Worm (Caenorhabditis elegans) whole organism, L3 larva: ENCODE data around the gene Y44A6D.7.

ENCODE experiments used
- R02D3.7 ChIP-seq: fragments of 150-350 bp; optimal IDR thresholded peaks from 2 replicates; lab custom pipeline; 2014; ENCODE audit warnings: missing biosample characterization, missing genetic modification characterization
- ZK546.5 ChIP-seq: sonication (generic microtip); optimal IDR thresholded peaks from 2 replicates; lab custom pipeline; 2017; ENCODE audit warnings: missing biosample characterization, missing genetic modification characterization
- aly-2 ChIP-seq: fragments of 150-350 bp; optimal IDR thresholded peaks from 2 replicates; lab custom pipeline; 2014; ENCODE audit warnings: missing biosample characterization, missing genetic modification characterization
- ama-1 ChIP-seq: fragments of 150-350 bp; optimal IDR thresholded peaks from 2 replicates; lab custom pipeline; 2018
- ceh-16 ChIP-seq: sonication (generic microtip); optimal IDR thresholded peaks from 2 replicates; lab custom pipeline; 2017; ENCODE audit warnings: missing biosample characterization, missing genetic modification characterization
- ceh-28 ChIP-seq: fragments of 150-350 bp; optimal IDR thresholded peaks from 2 replicates; lab custom pipeline; 2014; ENCODE audit warnings: missing biosample characterization, missing genetic modification reagents, missing genetic modification characterization
- ceh-82 ChIP-seq: fragments of 150-350 bp; optimal IDR thresholded peaks from 2 replicates; lab custom pipeline; 2014; ENCODE audit warnings: missing biosample characterization, missing genetic modification characterization
- ceh-9 ChIP-seq: sonication (generic microtip); optimal IDR thresholded peaks from 2 replicates; lab custom pipeline; 2018; ENCODE audit warnings: missing biosample characterization, missing genetic modification characterization
- daf-12 ChIP-seq: fragments of 150-350 bp; optimal IDR thresholded peaks from 2 replicates; lab custom pipeline; 2014; ENCODE audit warnings: missing biosample characterization, missing genetic modification reagents, missing genetic modification characterization
- egl-27 ChIP-seq: sonication (generic microtip); optimal IDR thresholded peaks from 4 replicates; lab custom pipeline; 2017; ENCODE audit warnings: missing biosample characterization, missing genetic modification reagents, missing genetic modification characterization
- egl-5 ChIP-seq: fragments of 150-350 bp; optimal IDR thresholded peaks from 2 replicates; lab custom pipeline; 2017; ENCODE audit warnings: missing biosample characterization, missing genetic modification reagents, missing genetic modification characterization, inconsistent platforms
- elt-1 ChIP-seq: fragments of 150-350 bp; optimal IDR thresholded peaks from 2 replicates; lab custom pipeline; 2014; ENCODE audit warnings: missing biosample characterization, missing genetic modification characterization
- elt-2 ChIP-seq: sonication (generic microtip); optimal IDR thresholded peaks from 2 replicates; lab custom pipeline; 2016; ENCODE audit warnings: missing genetic modification reagents, mild to moderate bottlenecking, missing genetic modification characterization, missing compliant biosample characterization
- elt-3 ChIP-seq, 3 experiments: fragments of 150-350 bp in 1 of 3; sonication (generic microtip) in 2 of 3; optimal IDR thresholded peaks; 2 replicates in 2 of 3; 4 replicates in 1 of 3; lab custom pipeline; 2014 to 2017; ENCODE audit warnings: missing biosample characterization in 3 of 3, missing genetic modification characterization in 3 of 3
- eor-1 ChIP-seq, 2 experiments: fragments of 150-350 bp; optimal IDR thresholded peaks; 2 replicates each; lab custom pipeline; 2014 to 2018; ENCODE audit warnings: missing biosample characterization in 2 of 2, missing genetic modification characterization in 2 of 2
- fkh-10 ChIP-seq: sonication (generic microtip); optimal IDR thresholded peaks from 2 replicates; lab custom pipeline; 2017; ENCODE audit warnings: missing biosample characterization, missing genetic modification reagents, missing genetic modification characterization
- fkh-2 ChIP-seq: fragments of 150-350 bp; optimal IDR thresholded peaks from 2 replicates; lab custom pipeline; 2014; ENCODE audit warnings: missing biosample characterization, missing genetic modification reagents, missing genetic modification characterization
- fos-1 ChIP-seq: fragments of 150-350 bp; optimal IDR thresholded peaks from 2 replicates; lab custom pipeline; 2014; ENCODE audit warnings: missing biosample characterization, missing genetic modification characterization
- hmg-11 ChIP-seq: sonication (generic microtip); optimal IDR thresholded peaks from 2 replicates; lab custom pipeline; 2016; ENCODE audit warnings: missing genetic modification characterization, missing compliant biosample characterization
- jun-1 ChIP-seq: fragments of 150-350 bp; optimal IDR thresholded peaks from 2 replicates; lab custom pipeline; 2014; ENCODE audit warnings: missing biosample characterization, missing genetic modification reagents, missing genetic modification characterization
- lin-15B ChIP-seq: fragments of 150-350 bp; optimal IDR thresholded peaks from 2 replicates; lab custom pipeline; 2014; ENCODE audit warnings: missing biosample characterization, missing genetic modification characterization
- lin-39 ChIP-seq: fragments of 150-350 bp; optimal IDR thresholded peaks from 2 replicates; lab custom pipeline; 2018; ENCODE audit warnings: missing biosample characterization, missing genetic modification reagents, missing genetic modification characterization
- lsy-12 ChIP-seq: sonication (generic microtip); optimal IDR thresholded peaks from 2 replicates; lab custom pipeline; 2016; ENCODE audit warnings: mild to moderate bottlenecking, missing genetic modification characterization, missing compliant biosample characterization
- mdl-1 ChIP-seq: fragments of 150-350 bp; optimal IDR thresholded peaks from 2 replicates; lab custom pipeline; 2014; ENCODE audit warnings: missing biosample characterization, missing genetic modification characterization
- mml-1 ChIP-seq: fragments of 150-350 bp; sonication (generic microtip); optimal IDR thresholded peaks from 3 replicates; lab custom pipeline; 2014; ENCODE audit warnings: missing biosample characterization, missing genetic modification characterization
- nfya-1 ChIP-seq: sonication (generic microtip); optimal IDR thresholded peaks from 2 replicates; lab custom pipeline; 2017; ENCODE audit warnings: missing genetic modification characterization, mild to moderate bottlenecking, missing compliant biosample characterization, antibody characterized with exemption, moderate library complexity; ENCODE audit not compliant: insufficient read depth
- nhr-11 ChIP-seq: fragments of 150-350 bp; optimal IDR thresholded peaks from 2 replicates; lab custom pipeline; 2014; ENCODE audit warnings: missing biosample characterization, missing genetic modification characterization
- nhr-12 ChIP-seq: fragments of 150-350 bp; optimal IDR thresholded peaks from 2 replicates; lab custom pipeline; 2014; ENCODE audit warnings: missing biosample characterization, missing genetic modification characterization
- nhr-23 ChIP-seq: fragments of 150-350 bp; optimal IDR thresholded peaks from 2 replicates; lab custom pipeline; 2014; ENCODE audit warnings: missing biosample characterization, missing genetic modification reagents, missing genetic modification characterization
- nhr-237 ChIP-seq: fragments of 150-350 bp; optimal IDR thresholded peaks from 2 replicates; lab custom pipeline; 2014; ENCODE audit warnings: missing biosample characterization, missing genetic modification characterization
- nhr-25 ChIP-seq: sonication (generic microtip); optimal IDR thresholded peaks from 2 replicates; lab custom pipeline; 2017; ENCODE audit warnings: missing biosample characterization, missing genetic modification characterization
- nhr-28 ChIP-seq: fragments of 150-350 bp; optimal IDR thresholded peaks from 2 replicates; lab custom pipeline; 2014; ENCODE audit warnings: missing biosample characterization, missing genetic modification characterization
- nhr-43 ChIP-seq: sonication (generic microtip); optimal IDR thresholded peaks from 2 replicates; lab custom pipeline; 2016; ENCODE audit warnings: mild to moderate bottlenecking, missing genetic modification characterization, missing compliant biosample characterization; ENCODE audit not compliant: poor library complexity, severe bottlenecking
- nhr-67 ChIP-seq: fragments of 150-350 bp; optimal IDR thresholded peaks from 2 replicates; lab custom pipeline; 2014; ENCODE audit warnings: missing biosample characterization, missing genetic modification characterization
- nhr-76 ChIP-seq: fragments of 150-350 bp; sonication (generic microtip); optimal IDR thresholded peaks from 5 replicates; lab custom pipeline; 2014; ENCODE audit warnings: missing biosample characterization, missing genetic modification characterization
- nhr-77 ChIP-seq: fragments of 150-350 bp; optimal IDR thresholded peaks from 2 replicates; lab custom pipeline; 2014; ENCODE audit warnings: missing biosample characterization, missing genetic modification characterization
- pha-4 ChIP-seq: fragments of 150-350 bp; optimal IDR thresholded peaks from 2 replicates; lab custom pipeline; 2014; ENCODE audit warnings: missing biosample characterization, missing genetic modification reagents, missing genetic modification characterization
- pqm-1 ChIP-seq: fragments of 150-350 bp; optimal IDR thresholded peaks from 2 replicates; lab custom pipeline; 2017; ENCODE audit warnings: missing biosample characterization, missing genetic modification characterization, inconsistent platforms
- sea-2 ChIP-seq: fragments of 150-350 bp; sonication (generic microtip); optimal IDR thresholded peaks from 4 replicates; lab custom pipeline; 2014; ENCODE audit warnings: missing biosample characterization, missing genetic modification reagents, missing genetic modification characterization
- skn-1 ChIP-seq: fragments of 150-350 bp; optimal IDR thresholded peaks from 2 replicates; lab custom pipeline; 2014; ENCODE audit warnings: missing biosample characterization, missing genetic modification characterization
- snpc-4 ChIP-seq: fragments of 150-350 bp; optimal IDR thresholded peaks from 2 replicates; lab custom pipeline; 2014; ENCODE audit warnings: missing biosample characterization, missing genetic modification characterization
- tbx-2 ChIP-seq: sonication (generic microtip); optimal IDR thresholded peaks from 2 replicates; lab custom pipeline; 2016; ENCODE audit warnings: mild to moderate bottlenecking, missing genetic modification characterization, missing compliant biosample characterization
- unc-39 ChIP-seq: sonication (generic microtip); optimal IDR thresholded peaks from 4 replicates; lab custom pipeline; 2017; ENCODE audit warnings: missing biosample characterization, missing genetic modification characterization
- unc-62 ChIP-seq: fragments of 150-350 bp; sonication (generic microtip); optimal IDR thresholded peaks from 4 replicates; lab custom pipeline; 2014; ENCODE audit warnings: missing biosample characterization, missing genetic modification reagents, missing genetic modification characterization
- zag-1 ChIP-seq: fragments of 150-350 bp; optimal IDR thresholded peaks from 2 replicates; lab custom pipeline; 2014; ENCODE audit warnings: missing biosample characterization, missing genetic modification characterization
- ztf-11 ChIP-seq: fragments of 150-350 bp; optimal IDR thresholded peaks from 2 replicates; lab custom pipeline; 2014; ENCODE audit warnings: missing biosample characterization, missing genetic modification characterization
- ztf-4 ChIP-seq: fragments of 150-350 bp; optimal IDR thresholded peaks from 2 replicates; lab custom pipeline; 2014; ENCODE audit warnings: missing biosample characterization, missing genetic modification characterization

Y44A6D.7 gene

DNA sequence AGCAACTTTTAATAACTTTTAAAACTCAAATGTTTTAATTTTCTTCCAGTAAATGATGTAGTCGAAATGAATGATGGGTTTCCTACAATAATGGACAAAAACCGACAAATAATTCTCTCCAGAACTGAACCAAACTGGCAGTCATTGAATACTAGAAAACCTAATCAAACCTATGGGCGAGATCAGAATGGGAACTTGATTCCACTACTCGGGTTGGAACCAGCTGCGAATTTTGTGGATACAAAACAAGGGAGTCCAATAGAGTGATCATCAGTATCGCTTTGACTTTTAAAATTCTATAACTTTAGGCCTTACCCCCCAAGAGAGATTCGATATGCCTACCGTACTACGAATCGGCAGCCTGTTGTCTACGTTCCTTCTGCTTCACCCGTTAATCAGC, 12.1 kb downstream of the Y44A6D.7 start:
- TF ChIP-seq R02D3.7 (tag; lab: Kevin White, UChicago) (no peak), pha-4 (tag; lab: Kevin White, UChicago) (no peak), jun-1 (tag; lab: Kevin White, UChicago) (no peak), lin-15B (tag; lab: Kevin White, UChicago) (no peak), ceh-28 (tag; lab: Kevin White, UChicago) (no peak), ZK546.5 (no peak), ztf-11 (tag; lab: Kevin White, UChicago) (no peak), snpc-4 (tag; lab: Kevin White, UChicago) (no peak), egl-27 (tag; lab: Kevin White, UChicago) (no peak), unc-39 (tag; lab: Kevin White, UChicago) (no peak), pqm-1 (tag; lab: Kevin White, UChicago) (no peak), lsy-12 (tag; lab: Kevin White, UChicago) (no peak), fkh-2 (no peak), nhr-25 (tag; lab: Kevin White, UChicago) (no peak), elt-2 (no peak), nhr-76 (no peak), nhr-67 (tag; lab: Kevin White, UChicago) (no peak), zag-1 (tag; lab: Kevin White, UChicago) (no peak), nhr-28 (no peak)

DNA sequence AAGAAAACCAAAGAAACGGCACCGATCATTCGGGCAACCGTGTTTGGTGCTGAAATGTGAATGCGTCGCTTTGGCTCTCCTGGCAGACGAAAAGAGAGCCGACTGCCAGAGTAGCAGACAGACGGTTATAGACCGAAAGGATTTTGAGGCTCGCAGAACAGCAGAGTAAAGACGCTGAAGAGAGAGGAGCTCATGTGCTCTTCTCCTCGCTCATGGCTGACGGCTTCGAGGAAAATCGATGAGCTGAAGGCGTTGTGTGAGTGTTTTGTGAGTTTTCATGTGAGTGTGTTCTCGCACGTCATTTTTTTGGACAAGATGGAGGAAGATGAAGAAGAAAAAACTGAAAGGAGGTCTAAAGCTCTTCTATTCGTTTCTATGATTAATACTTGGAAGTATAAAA, 14.3 kb downstream of the Y44A6D.7 start, which contains the start of gene sbt-1:
TSS of gene sbt-1 (minus strand) at position 62 of the 400 bp plus-strand sequence.
- TF ChIP-seq ztf-4 (no peak), nhr-28 (no peak), pqm-1 (tag; lab: Kevin White, UChicago) (peak; percentile 65), elt-1 (peak; percentile 45), zag-1 (tag; lab: Kevin White, UChicago) (no peak), fkh-2 (no peak), nhr-25 (tag; lab: Kevin White, UChicago) (no peak), lin-15B (tag; lab: Kevin White, UChicago) (peak; percentile 34), egl-27 (tag; lab: Kevin White, UChicago) (no peak), tbx-2 (tag; lab: Kevin White, UChicago) (peak; percentile 35), lsy-12 (tag; lab: Kevin White, UChicago) (no peak), nfya-1 (tag; lab: Kevin White, UChicago) (peak; percentile 83), egl-5 (tag; lab: Kevin White, UChicago) (no peak), elt-3 (tag; optimal IDR thresholded peaks at IDR 0.05; lab: Kevin White, UChicago) (no peak), ama-1 (no peak), mml-1 (tag; lab: Kevin White, UChicago) (no peak), snpc-4 (tag; lab: Kevin White, UChicago) (no peak), daf-12 (tag; lab: Kevin White, UChicago) (no peak), ceh-28 (tag; lab: Kevin White, UChicago) (peak; percentile 12), fos-1 (tag; lab: Kevin White, UChicago) (no peak), mdl-1 (tag; lab: Kevin White, UChicago) (peak; percentile 57), elt-2 (no peak), jun-1 (tag; lab: Kevin White, UChicago) (no peak), pha-4 (tag; lab: Kevin White, UChicago) (no peak), ceh-16 (no peak), skn-1 (tag; lab: Kevin White, UChicago) (no peak), unc-39 (tag; lab: Kevin White, UChicago) (no peak), eor-1 (tag; optimal IDR thresholded peaks at IDR 0.05; lab: Kevin White, UChicago) (no peak), nhr-12 (tag; lab: Kevin White, UChicago) (no peak), ceh-9 (tag; lab: Kevin White, UChicago) (no peak), R02D3.7 (tag; lab: Kevin White, UChicago) (no peak), sea-2 (GFP tag; lab: Kevin White, UChicago) (peak; percentile 55), hmg-11 (tag; lab: Kevin White, UChicago) (peak; percentile 59), ceh-82 (tag; lab: Kevin White, UChicago) (no peak), ZK546.5 (no peak), nhr-67 (tag; lab: Kevin White, UChicago) (no peak), aly-2 (tag; lab: Kevin White, UChicago) (no peak), nhr-77 (tag; lab: Kevin White, UChicago) (no peak), nhr-23 (no peak), ztf-11 (tag; lab: Kevin White, UChicago) (no peak), fkh-10 (GFP tag; lab: Kevin White, UChicago) (no peak), nhr-11 (tag; lab: Kevin White, UChicago) (peak; percentile 37), nhr-237 (tag; lab: Kevin White, UChicago) (no peak), nhr-76 (no peak), unc-62 (no peak), nhr-43 (tag; lab: Kevin White, UChicago) (no peak), lin-39 (tag; lab: Kevin White, UChicago) (peak; percentile 77)
